Worm (Caenorhabditis elegans): ENCODE data around the gene aak-1.

The aak-1 gene

DNA sequence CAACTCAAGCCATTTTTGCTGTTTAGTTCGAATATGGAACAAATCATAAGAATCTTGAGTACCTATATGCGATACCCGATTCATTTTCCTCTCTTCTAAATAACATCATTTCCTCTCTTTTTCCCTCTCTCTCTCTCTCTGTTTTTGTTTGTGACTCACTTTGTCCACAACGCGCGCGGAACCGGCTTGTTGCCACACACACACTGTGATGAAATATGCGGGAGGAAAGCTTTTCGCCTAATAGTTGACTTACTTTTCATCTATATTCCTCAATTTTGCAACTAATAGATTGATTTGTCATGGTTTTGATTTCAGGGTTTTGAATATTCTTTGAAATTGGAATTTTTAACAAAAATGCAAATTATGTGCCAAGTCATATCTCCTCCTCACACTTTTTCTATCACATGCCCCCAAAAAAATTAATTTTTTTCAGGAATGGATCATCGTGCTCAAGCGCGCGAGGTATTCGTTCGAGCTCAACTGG lies 41.1 kb downstream of the aak-1 start, which contains the start of gene hipr-1:
Gene hipr-1, plus strand, starts transcription at position 434 of the 484 bp plus-strand sequence.
- TF ChIP-seq him-1 (tag; optimal IDR thresholded peaks at IDR 0.05) (no peak), dao-5 (tag; optimal IDR thresholded peaks at IDR 0.05) (no peak), W03F9.2 (tag; optimal IDR thresholded peaks at IDR 0.05) (no peak)

DNA sequence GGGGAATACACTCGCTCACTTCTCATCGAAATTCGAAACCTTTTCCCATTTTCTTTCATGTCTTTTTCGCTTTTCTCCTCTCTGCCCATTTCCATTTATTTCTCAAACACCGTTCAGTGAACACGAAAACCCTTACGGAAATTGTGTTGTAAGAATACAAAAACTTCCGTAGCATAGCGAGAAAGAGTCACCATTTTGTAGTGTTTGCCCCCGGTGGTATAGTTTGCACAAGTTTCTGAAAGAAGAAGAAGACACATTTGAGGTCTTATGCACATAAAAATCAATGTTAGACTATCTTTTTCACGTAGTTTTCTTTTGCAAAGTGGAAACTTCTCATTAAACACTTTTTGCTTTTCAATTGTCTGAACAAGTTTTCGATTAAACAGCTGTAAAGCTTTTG lies 41.8 kb downstream of the aak-1 start:
- no peak for TF ChIP-seq dao-5 (tag; optimal IDR thresholded peaks at IDR 0.05)
- no peak for TF ChIP-seq W03F9.2 (tag; optimal IDR thresholded peaks at IDR 0.05)
- no peak for TF ChIP-seq him-1 (tag; optimal IDR thresholded peaks at IDR 0.05)

DNA sequence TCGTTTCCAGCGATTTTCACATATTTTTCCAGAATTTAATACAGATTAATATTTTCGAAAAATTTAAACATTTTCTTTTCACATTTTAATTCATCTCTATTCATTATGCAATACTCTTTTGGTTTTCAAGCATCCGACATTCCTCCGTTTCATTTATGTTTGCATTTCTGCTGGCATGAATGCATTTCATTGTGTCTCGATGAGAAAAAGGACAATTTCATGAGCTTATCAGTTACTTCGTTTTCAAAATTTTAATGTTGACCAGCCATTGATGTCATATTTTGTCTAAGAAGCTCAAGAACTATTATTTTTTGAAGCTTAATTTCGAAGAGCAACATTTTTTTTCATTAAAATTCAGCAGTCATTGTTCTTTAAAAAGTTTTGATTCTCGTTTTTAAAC lies 42.3 kb downstream of the aak-1 start:
- TF ChIP-seq dao-5 (tag; optimal IDR thresholded peaks at IDR 0.05) (no peak), W03F9.2 (tag; optimal IDR thresholded peaks at IDR 0.05) (no peak), him-1 (tag; optimal IDR thresholded peaks at IDR 0.05) (no peak)

DNA sequence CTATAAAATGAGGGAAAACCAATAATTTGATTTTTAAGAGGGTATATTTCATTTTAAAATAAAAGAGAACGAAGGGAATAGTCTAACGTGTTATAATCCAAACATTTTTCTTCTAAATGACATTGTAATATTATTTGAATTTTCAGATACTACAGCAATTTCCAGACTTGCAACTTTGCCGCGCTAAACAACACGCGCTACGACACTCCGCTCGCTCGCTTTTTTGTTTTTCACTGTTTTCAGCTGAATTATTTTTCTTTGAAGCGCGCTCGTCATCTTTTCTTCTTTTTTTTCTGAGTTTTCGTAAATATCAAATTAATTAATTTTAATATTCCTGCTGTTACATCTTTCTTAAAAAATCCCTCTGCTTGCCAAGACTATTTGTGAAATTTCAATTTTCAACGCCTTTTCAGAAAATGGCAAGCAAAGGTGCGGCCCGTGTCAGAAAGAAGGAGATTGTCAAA lies 43.6 kb downstream of the aak-1 start, which contains the start of gene mrpl-11:
Gene mrpl-11, plus strand, starts transcription at position 414 of the 464 bp plus-strand sequence.
- no peak for TF ChIP-seq dao-5 (tag; optimal IDR thresholded peaks at IDR 0.05)
- no peak for TF ChIP-seq W03F9.2 (tag; optimal IDR thresholded peaks at IDR 0.05)
- TF ChIP-seq him-1 (tag; optimal IDR thresholded peaks at IDR 0.05): no peak

DNA sequence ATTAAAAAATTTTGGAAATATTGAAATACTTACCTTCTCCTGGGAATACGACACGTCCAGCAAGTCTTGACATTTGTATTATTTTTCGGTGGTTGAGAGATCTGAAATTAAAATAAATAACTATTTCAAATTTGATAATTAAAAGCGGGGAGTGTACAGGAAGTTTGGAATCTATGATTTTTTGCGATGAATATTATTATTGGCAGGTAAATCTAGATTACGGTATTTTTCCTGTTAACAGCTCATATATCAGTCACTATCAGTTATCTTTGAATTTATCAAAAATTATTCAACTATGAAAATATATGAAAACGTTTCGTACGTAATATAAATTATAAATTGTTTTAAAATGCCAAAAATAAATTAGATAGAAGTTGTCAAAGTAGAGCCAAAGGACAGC lies 44.8 kb downstream of the aak-1 start, which contains the start of gene B0303.14:
Gene B0303.14, minus strand, starts transcription at position 101 of the 400 bp plus-strand sequence.
- TF ChIP-seq W03F9.2 (tag; optimal IDR thresholded peaks at IDR 0.05): no peak
- TF ChIP-seq dao-5 (tag; optimal IDR thresholded peaks at IDR 0.05): no peak
- TF ChIP-seq him-1 (tag; optimal IDR thresholded peaks at IDR 0.05): no peak

DNA sequence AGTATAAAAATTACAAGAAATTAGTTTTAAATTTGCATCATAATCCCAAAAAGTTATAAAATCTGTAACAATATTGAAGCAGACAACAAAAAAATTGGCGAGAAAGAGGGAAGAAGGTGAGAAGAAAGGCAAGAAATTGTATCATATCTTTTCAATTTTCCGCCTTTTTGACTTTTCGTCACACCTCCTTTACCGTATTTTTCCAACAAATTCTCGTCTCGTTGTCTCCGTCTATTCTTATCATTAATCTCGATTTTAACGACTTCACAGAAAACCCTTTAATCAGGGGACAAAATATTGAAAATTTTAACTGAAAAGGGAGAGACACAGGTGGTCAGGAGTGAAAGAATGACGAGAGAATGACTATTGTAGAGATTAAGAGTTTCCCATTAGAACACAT lies 47.9 kb downstream of the aak-1 start:
- no peak for TF ChIP-seq him-1 (tag; optimal IDR thresholded peaks at IDR 0.05)
- TF ChIP-seq W03F9.2 (tag; optimal IDR thresholded peaks at IDR 0.05): no peak
- no peak for TF ChIP-seq dao-5 (tag; optimal IDR thresholded peaks at IDR 0.05)

DNA sequence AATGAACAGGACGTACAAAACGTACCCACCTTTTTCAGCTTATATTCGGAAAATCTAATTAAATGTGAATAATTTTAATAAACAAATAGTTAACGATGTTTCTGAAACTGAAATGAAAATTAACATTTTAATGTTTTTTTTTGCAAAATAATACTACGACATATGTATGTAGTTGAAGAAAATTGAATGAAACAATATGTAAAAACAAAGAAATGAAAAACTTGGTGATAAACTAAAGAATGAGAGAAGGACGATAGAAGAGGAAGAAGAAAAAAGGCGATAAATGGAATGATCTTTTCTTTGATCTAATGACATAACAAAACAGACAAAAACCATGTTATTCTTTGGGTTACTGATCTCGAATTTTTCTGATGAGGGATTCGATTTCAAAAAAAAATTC lies 50.6 kb downstream of the aak-1 start, which contains the start of gene B0303.11:
Gene B0303.11, minus strand, starts transcription at position 101 of the 400 bp plus-strand sequence.
- TF ChIP-seq W03F9.2 (tag; optimal IDR thresholded peaks at IDR 0.05) (no peak), him-1 (tag; optimal IDR thresholded peaks at IDR 0.05) (no peak), dao-5 (tag; optimal IDR thresholded peaks at IDR 0.05) (no peak)

DNA sequence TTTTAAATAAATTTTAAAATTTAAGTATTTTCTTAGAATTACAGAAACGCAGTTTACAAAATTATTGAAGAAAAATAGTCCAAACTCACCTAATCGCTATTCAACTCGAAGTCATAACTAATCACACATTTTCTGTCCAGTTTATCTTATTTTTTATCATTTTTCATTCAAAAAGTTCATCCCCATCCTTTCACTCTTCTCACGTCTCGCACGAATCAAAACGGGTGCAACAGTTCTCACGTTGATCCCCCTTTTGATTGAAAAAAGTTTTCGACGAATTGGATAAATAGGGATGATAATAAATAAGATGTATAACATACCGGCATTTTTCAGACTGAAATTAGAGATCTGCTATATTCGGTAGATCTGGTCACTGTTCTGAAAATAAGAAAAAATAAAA lies 51.2 kb downstream of the aak-1 start:
- TF ChIP-seq W03F9.2 (tag; optimal IDR thresholded peaks at IDR 0.05) (no peak), dao-5 (tag; optimal IDR thresholded peaks at IDR 0.05) (no peak), him-1 (tag; optimal IDR thresholded peaks at IDR 0.05) (no peak)
